Worm (Caenorhabditis elegans) whole organism, L1 larva: ENCODE results near the gene R07B1.8.

ENCODE experiments used
- egl-27 ChIP-seq, 2 experiments: fragments of 150-350 bp in 1 of 2; sonication (generic microtip); optimal IDR thresholded peaks; 3 replicates each; lab custom pipeline; 2017 to 2018; ENCODE audit warnings: missing biosample characterization in 2 of 2, missing genetic modification characterization in 2 of 2, missing genetic modification reagents in 2 of 2
- fos-1 ChIP-seq: fragments of 150-350 bp; optimal IDR thresholded peaks from 2 replicates; lab custom pipeline; 2014; ENCODE audit warnings: missing biosample characterization, missing genetic modification characterization
- hpl-2 ChIP-seq: fragments of 150-350 bp; optimal IDR thresholded peaks from 2 replicates; lab custom pipeline; 2014; ENCODE audit warnings: missing biosample characterization, missing genetic modification reagents, missing genetic modification characterization
- nhr-11 ChIP-seq: fragments of 150-350 bp; optimal IDR thresholded peaks from 2 replicates; lab custom pipeline; 2014; ENCODE audit warnings: missing biosample characterization, missing genetic modification characterization
- pqm-1 ChIP-seq: sonication (generic microtip); optimal IDR thresholded peaks from 3 replicates; lab custom pipeline; 2017; ENCODE audit warnings: missing biosample characterization, missing genetic modification characterization
- xbp-1 ChIP-seq: sonication (generic microtip); optimal IDR thresholded peaks from 2 replicates; lab custom pipeline; 2016; ENCODE audit warnings: missing genetic modification characterization, missing compliant biosample characterization

DNA sequence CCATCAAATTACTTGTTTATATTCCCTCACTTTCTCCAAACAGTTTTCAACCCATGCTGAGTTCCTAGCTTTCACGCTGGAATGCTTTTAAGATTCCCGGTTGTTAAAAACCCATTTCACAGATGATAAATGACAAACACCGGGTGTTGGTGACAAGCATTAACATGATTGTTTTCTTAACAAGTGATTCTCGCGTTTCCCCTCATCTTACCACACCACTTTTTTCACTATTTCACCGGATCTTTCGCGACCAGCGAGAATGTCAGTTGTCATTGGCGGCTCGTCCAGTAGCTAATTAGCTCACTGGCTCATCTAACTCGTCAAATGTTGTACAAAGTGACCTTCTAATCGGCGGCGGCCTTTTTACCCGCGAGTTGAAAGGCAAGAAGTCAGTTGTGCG, 30.4 kb downstream of the R07B1.8 start:
- TF ChIP-seq nhr-11 (tag; lab: Kevin White, UChicago) (no peak), pqm-1 (tag; lab: Kevin White, UChicago) (no peak), egl-27 (tag; optimal IDR thresholded peaks at IDR 0.05; lab: Kevin White, UChicago) (no peak), hpl-2 (GFP tag; lab: Kevin White, UChicago) (no peak), fos-1 (tag; lab: Kevin White, UChicago) (no peak), xbp-1 (no peak)
